Worm (Caenorhabditis elegans) whole organism, L4 larva: Measurements from ENCODE around the gene C07A4.3.

Experiments used
- F10B5.3 ChIP-seq: sonication (generic microtip); optimal IDR thresholded peaks from 2 replicates; lab custom pipeline; 2016; ENCODE audit warnings: mild to moderate bottlenecking, missing genetic modification characterization, missing compliant biosample characterization
- F26F4.8 ChIP-seq: fragments of 200-800 bp; sonication (Bioruptor generic); conservative IDR thresholded peaks from 2 replicates; pipeline ENCODE4 v1.3.6; 2022; ENCODE audit warnings: missing genetic modification characterization, missing compliant biosample characterization
- F49E8.2 ChIP-seq: sonication (generic microtip); optimal IDR thresholded peaks from 2 replicates; lab custom pipeline; 2016; ENCODE audit warnings: missing compliant biosample characterization, mild to moderate bottlenecking, missing genetic modification characterization, borderline replicate concordance
- R02D3.7 ChIP-seq: fragments of 150-350 bp; sonication (generic microtip); optimal IDR thresholded peaks from 3 replicates; lab custom pipeline; 2014; ENCODE audit warnings: missing biosample characterization, missing genetic modification characterization
- Y48G9A.11 ChIP-seq: fragments of 200-800 bp; sonication (Bioruptor generic); IDR thresholded peaks from 2 replicates; pipeline ENCODE4 v1.3.6; 2022; ENCODE audit warnings: missing genetic modification reagents, missing genetic modification characterization, missing compliant biosample characterization
- Y75B8A.6 ChIP-seq: fragments of 200-800 bp; sonication (Bioruptor generic); IDR thresholded peaks from 2 replicates; pipeline ENCODE4 v1.3.6; 2022; ENCODE audit warnings: missing genetic modification reagents, missing genetic modification characterization, missing compliant biosample characterization
- ZK546.5 ChIP-seq, 2 experiments: sonication (generic microtip); optimal IDR thresholded peaks; 2 replicates each; lab custom pipeline; 2017; ENCODE audit warnings: missing biosample characterization in 2 of 2, missing genetic modification characterization in 2 of 2
- aha-1 ChIP-seq: fragments of 150-350 bp; peaks from one replicate; lab custom pipeline; 2014; ENCODE audit warnings: missing biosample characterization, missing genetic modification characterization
- aly-2 ChIP-seq: sonication (generic microtip); optimal IDR thresholded peaks from 2 replicates; lab custom pipeline; 2018; ENCODE audit warnings: missing biosample characterization, missing genetic modification characterization
- ama-1 ChIP-seq: fragments of 150-350 bp; optimal IDR thresholded peaks from 2 replicates; lab custom pipeline; 2014; ENCODE audit warnings: inconsistent platforms, mixed read lengths
- attf-4 ChIP-seq: sonication (generic microtip); optimal IDR thresholded peaks from 3 replicates; lab custom pipeline; 2017; ENCODE audit warnings: missing biosample characterization, missing genetic modification characterization
- ceh-20 ChIP-seq: fragments of 200-800 bp; sonication (Bioruptor generic); IDR thresholded peaks from 2 replicates; pipeline ENCODE4 v1.3.6; 2022; ENCODE audit warnings: missing genetic modification reagents, missing genetic modification characterization, missing compliant biosample characterization
- ceh-28 ChIP-seq: fragments of 150-350 bp; optimal IDR thresholded peaks from 2 replicates; lab custom pipeline; 2014; ENCODE audit warnings: missing biosample characterization, missing genetic modification reagents, missing genetic modification characterization
- ceh-32 ChIP-seq: sonication (generic microtip); optimal IDR thresholded peaks from 2 replicates; lab custom pipeline; 2016; ENCODE audit warnings: mild to moderate bottlenecking, missing genetic modification characterization, missing compliant biosample characterization; ENCODE audit not compliant: poor library complexity
- ceh-44 ChIP-seq: fragments of 200-800 bp; sonication (Bioruptor generic); IDR thresholded peaks from 2 replicates; pipeline ENCODE4 v1.3.6; 2022; ENCODE audit warnings: missing genetic modification reagents, missing genetic modification characterization, missing compliant biosample characterization
- ceh-82 ChIP-seq: sonication (generic microtip); optimal IDR thresholded peaks from 2 replicates; lab custom pipeline; 2017; ENCODE audit warnings: missing biosample characterization, missing genetic modification characterization
- cey-2 ChIP-seq: sonication (generic microtip); optimal IDR thresholded peaks from 3 replicates; lab custom pipeline; 2017; ENCODE audit warnings: missing genetic modification characterization, mild to moderate bottlenecking, missing compliant biosample characterization, antibody characterized with exemption, borderline replicate concordance; ENCODE audit not compliant: insufficient read depth
- daf-12 ChIP-seq: fragments of 150-350 bp; optimal IDR thresholded peaks from 2 replicates; lab custom pipeline; 2014; ENCODE audit warnings: missing biosample characterization, missing genetic modification reagents, missing genetic modification characterization
- dmd-6 ChIP-seq: fragments of 200-800 bp; sonication (Bioruptor generic); IDR thresholded peaks from 2 replicates; pipeline ENCODE4 v1.3.6; 2022; ENCODE audit warnings: missing genetic modification reagents, missing genetic modification characterization, missing compliant biosample characterization
- dmd-8 ChIP-seq: fragments of 200-800 bp; sonication (Bioruptor generic); IDR thresholded peaks from 2 replicates; pipeline ENCODE4 v1.3.6; 2022; ENCODE audit warnings: missing genetic modification characterization, missing compliant biosample characterization
- dmd-9 ChIP-seq: fragments of 200-800 bp; sonication (Bioruptor generic); IDR thresholded peaks from 2 replicates; pipeline ENCODE4 v1.3.6; 2022; ENCODE audit warnings: missing genetic modification reagents, missing genetic modification characterization, missing compliant biosample characterization
- dve-1 ChIP-seq: sonication (generic microtip); optimal IDR thresholded peaks from 2 replicates; lab custom pipeline; 2017; ENCODE audit warnings: antibody characterized with exemption, mild to moderate bottlenecking, missing genetic modification characterization, missing compliant biosample characterization; ENCODE audit not compliant: insufficient read depth
- egl-43 ChIP-seq: fragments of 200-800 bp; sonication (Bioruptor generic); IDR thresholded peaks from 2 replicates; pipeline ENCODE4 v1.3.6; 2022; ENCODE audit warnings: missing genetic modification reagents, missing genetic modification characterization, missing compliant biosample characterization
- gei-8 ChIP-seq: fragments of 200-800 bp; sonication (Bioruptor generic); optimal IDR thresholded peaks from 2 replicates; lab custom pipeline; 2018; ENCODE audit warnings: mild to moderate bottlenecking, missing genetic modification characterization, missing compliant biosample characterization
- hlh-11 ChIP-seq: fragments of 200-800 bp; sonication (Bioruptor generic); optimal IDR thresholded peaks from 2 replicates; lab custom pipeline; 2018; ENCODE audit warnings: mild to moderate bottlenecking, missing genetic modification characterization, missing compliant biosample characterization
- hmg-1.1 ChIP-seq: fragments of 200-800 bp; sonication (Bioruptor generic); IDR thresholded peaks from 2 replicates; pipeline ENCODE4 v1.3.6; 2022; ENCODE audit warnings: missing genetic modification reagents, missing genetic modification characterization, missing compliant biosample characterization
- lin-15B ChIP-seq: fragments of 150-350 bp; sonication (generic microtip); optimal IDR thresholded peaks from 3 replicates; lab custom pipeline; 2014; ENCODE audit warnings: missing biosample characterization, missing genetic modification characterization
- lir-3 ChIP-seq: sonication (generic microtip); optimal IDR thresholded peaks from 2 replicates; lab custom pipeline; 2016; ENCODE audit warnings: mild to moderate bottlenecking, missing genetic modification characterization, missing compliant biosample characterization
- lsy-2 ChIP-seq, 2 experiments: fragments of 150-350 bp in 1 of 2; sonication (generic microtip) in 1 of 2; optimal IDR thresholded peaks; 2 replicates each; lab custom pipeline; 2014 to 2017; ENCODE audit warnings: missing biosample characterization in 2 of 2, missing genetic modification characterization in 2 of 2
- madf-9 ChIP-seq: fragments of 200-800 bp; sonication (Bioruptor generic); conservative IDR thresholded peaks from 2 replicates; pipeline ENCODE4 v1.3.6; 2022; ENCODE audit warnings: missing genetic modification reagents, missing genetic modification characterization, missing compliant biosample characterization
- mep-1 ChIP-seq: fragments of 150-350 bp; sonication (generic microtip); optimal IDR thresholded peaks from 3 replicates; lab custom pipeline; 2014; ENCODE audit warnings: missing biosample characterization, missing genetic modification characterization
- mxl-2 ChIP-seq: fragments of 200-800 bp; sonication (Bioruptor generic); conservative IDR thresholded peaks from 2 replicates; pipeline ENCODE4 v1.3.6; 2022; ENCODE audit warnings: missing genetic modification reagents, missing genetic modification characterization, missing compliant biosample characterization
- nhr-111 ChIP-seq: fragments of 200-800 bp; sonication (Bioruptor generic); optimal IDR thresholded peaks from 2 replicates; lab custom pipeline; 2018; ENCODE audit warnings: mild to moderate bottlenecking, missing genetic modification characterization, missing compliant biosample characterization
- nhr-237 ChIP-seq: sonication (generic microtip); optimal IDR thresholded peaks from 2 replicates; lab custom pipeline; 2017; ENCODE audit warnings: missing biosample characterization, missing genetic modification characterization
- nhr-25 ChIP-seq: sonication (generic microtip); optimal IDR thresholded peaks from 2 replicates; lab custom pipeline; 2017; ENCODE audit warnings: missing genetic modification characterization, mild to moderate bottlenecking, missing compliant biosample characterization, antibody characterized with exemption, moderate library complexity, borderline replicate concordance; ENCODE audit not compliant: insufficient read depth
- nhr-28 ChIP-seq: fragments of 150-350 bp; optimal IDR thresholded peaks from 2 replicates; lab custom pipeline; 2014; ENCODE audit warnings: missing biosample characterization, missing genetic modification characterization
- nhr-41 ChIP-seq: fragments of 200-800 bp; sonication (Bioruptor generic); IDR thresholded peaks from 2 replicates; pipeline ENCODE4 v1.3.6; 2022; ENCODE audit warnings: missing genetic modification reagents, missing genetic modification characterization, missing compliant biosample characterization
- nhr-48 ChIP-seq: sonication (generic microtip); optimal IDR thresholded peaks from 2 replicates; lab custom pipeline; 2016; ENCODE audit warnings: mild to moderate bottlenecking, missing genetic modification characterization, missing compliant biosample characterization
- nhr-6 ChIP-seq: fragments of 150-350 bp; optimal IDR thresholded peaks from 2 replicates; lab custom pipeline; 2014; ENCODE audit warnings: missing biosample characterization, missing genetic modification characterization
- pha-4 ChIP-seq, 2 experiments: fragments of 150-350 bp in 1 of 2; fragments of 200-800 bp in 1 of 2; sonication (Bioruptor generic) in 1 of 2; IDR thresholded peaks in 1 of 2; optimal IDR thresholded peaks in 1 of 2; 2 replicates each; pipeline versions ENCODE4 v1.3.6 to Lab custom; 2014 to 2022; ENCODE audit warnings: missing genetic modification characterization in 2 of 2, missing genetic modification reagents in 2 of 2, missing biosample characterization in 1 of 2, missing compliant biosample characterization in 1 of 2
- rbr-2 ChIP-seq: sonication (generic microtip); optimal IDR thresholded peaks from 2 replicates; lab custom pipeline; 2016; ENCODE audit warnings: missing genotype, missing genetic modification characterization, missing compliant biosample characterization
- saeg-2 ChIP-seq: fragments of 200-800 bp; sonication (Bioruptor generic); IDR thresholded peaks from 2 replicates; pipeline ENCODE4 v1.3.6; 2022; ENCODE audit warnings: missing genetic modification reagents, missing genetic modification characterization, missing compliant biosample characterization
- sdz-12 ChIP-seq: fragments of 200-800 bp; sonication (Bioruptor generic); optimal IDR thresholded peaks from 2 replicates; lab custom pipeline; 2018; ENCODE audit warnings: mild to moderate bottlenecking, missing genetic modification characterization, missing compliant biosample characterization
- set-16 ChIP-seq: fragments of 200-800 bp; sonication (Bioruptor generic); IDR thresholded peaks from 2 replicates; pipeline ENCODE4 v1.3.6; 2022; ENCODE audit warnings: missing genetic modification reagents, missing genetic modification characterization, missing compliant biosample characterization
- skn-1 ChIP-seq: fragments of 150-350 bp; optimal IDR thresholded peaks from 2 replicates; lab custom pipeline; 2014; ENCODE audit warnings: missing biosample characterization, missing genetic modification characterization
- spr-1 ChIP-seq: sonication (generic microtip); optimal IDR thresholded peaks from 2 replicates; lab custom pipeline; 2016; ENCODE audit warnings: mild to moderate bottlenecking, missing genetic modification characterization, missing compliant biosample characterization
- spr-3 ChIP-seq: fragments of 200-800 bp; sonication (Bioruptor generic); optimal IDR thresholded peaks from 2 replicates; lab custom pipeline; 2018; ENCODE audit warnings: mild to moderate bottlenecking, missing genetic modification characterization, missing compliant biosample characterization
- zag-1 ChIP-seq: fragments of 150-350 bp; optimal IDR thresholded peaks from 2 replicates; lab custom pipeline; 2014; ENCODE audit warnings: missing biosample characterization, missing genetic modification characterization
- zfp-3 ChIP-seq: fragments of 200-800 bp; sonication (Bioruptor generic); conservative IDR thresholded peaks from 2 replicates; pipeline ENCODE4 v1.3.6; 2022; ENCODE audit warnings: missing genetic modification reagents, missing genetic modification characterization, missing compliant biosample characterization
- zip-11 ChIP-seq: fragments of 200-800 bp; sonication (Bioruptor generic); IDR thresholded peaks from 2 replicates; pipeline ENCODE4 v1.3.6; 2022; ENCODE audit warnings: missing genetic modification characterization, missing compliant biosample characterization
- zip-2 ChIP-seq: fragments of 150-350 bp; optimal IDR thresholded peaks from 2 replicates; lab custom pipeline; 2014; ENCODE audit warnings: missing biosample characterization, missing genetic modification characterization

Gene C07A4.3

ce11 chrX:10146592-10146991 is 28.2 kb upstream of the C07A4.3 start, which contains the start of gene unc-115 (continued):
- TF ChIP-seq nhr-28 (tag; lab: Kevin White, UChicago) (peak; percentile 56), daf-12 (tag; lab: Kevin White, UChicago) (no peak), F10B5.3 (tag; lab: Kevin White, UChicago) (peak; percentile 35), dve-1 (tag; lab: Kevin White, UChicago) (peak; percentile 73), zip-2 (no peak), zag-1 (no peak), pha-4 (GFP tag; IDR thresholded peaks at IDR 0.05; lab: Robert Waterston, UW) (peak; percentile 78), pha-4 (tag; optimal IDR thresholded peaks at IDR 0.05; lab: Kevin White, UChicago) (no peak), Y75B8A.6 (GFP tag; lab: Robert Waterston, UW) (no peak), gei-8 (GFP tag; lab: Kevin White, UChicago) (peak; percentile 27), lsy-2 (tag; optimal IDR thresholded peaks at IDR 0.05; lab: Kevin White, UChicago) (peak; percentile 60 to 63), R02D3.7 (tag; lab: Kevin White, UChicago) (no peak), hlh-11 (tag; lab: Kevin White, UChicago) (peak; percentile 92), zip-11 (GFP tag; lab: Robert Waterston, UW) (no peak), ceh-32 (tag; lab: Kevin White, UChicago) (peak; percentile 61), sdz-12 (GFP tag; lab: Kevin White, UChicago) (no peak), ceh-28 (tag; lab: Kevin White, UChicago) (peak; percentile 78), ceh-20 (GFP tag; lab: Robert Waterston, UW) (peak; percentile 76), nhr-6 (tag; lab: Kevin White, UChicago) (peak; percentile 63), saeg-2 (GFP tag; lab: Robert Waterston, UW) (no peak), ceh-82 (tag; lab: Kevin White, UChicago) (no peak), F26F4.8 (GFP tag; lab: Robert Waterston, UW) (no peak), egl-43 (GFP tag; lab: Robert Waterston, UW) (peak; percentile 93), skn-1 (no peak), mep-1 (tag; lab: Kevin White, UChicago) (peak; percentile 87), hmg-1.1 (GFP tag; lab: Robert Waterston, UW) (peak; percentile 94), nhr-111 (GFP tag; lab: Kevin White, UChicago) (no peak), lir-3 (tag; lab: Kevin White, UChicago) (peak; percentile 24), aly-2 (tag; lab: Kevin White, UChicago) (no peak), madf-9 (GFP tag; lab: Robert Waterston, UW) (peak; percentile 75), ZK546.5 (tag; optimal IDR thresholded peaks at IDR 0.05; lab: Kevin White, UChicago) (no peak), Y48G9A.11 (GFP tag; lab: Robert Waterston, UW) (no peak), nhr-41 (GFP tag; lab: Robert Waterston, UW) (no peak), nhr-48 (tag; lab: Kevin White, UChicago) (peak; percentile 57), spr-3 (GFP tag; lab: Kevin White, UChicago) (no peak), nhr-237 (tag; lab: Kevin White, UChicago) (no peak), lin-15B (tag; lab: Kevin White, UChicago) (no peak), set-16 (GFP tag; lab: Robert Waterston, UW) (peak; percentile 96), attf-4 (no peak), dmd-8 (peak; percentile 77; the same call in 1 of the 2 replicates), ceh-44 (GFP tag; lab: Robert Waterston, UW) (no peak), cey-2 (tag; lab: Kevin White, UChicago) (no peak), spr-1 (peak; percentile 52), aha-1 (tag; lab: Kevin White, UChicago) (peak; percentile 96), mxl-2 (no peak), ama-1 (no peak), F49E8.2 (tag; lab: Kevin White, UChicago) (no peak), dmd-6 (peak; percentile 48), zfp-3 (0 out of 2 replicates have a peak, but pooled peaks have one; percentile 9), dmd-9 (GFP tag; lab: Robert Waterston, UW) (no peak), nhr-25 (tag; lab: Kevin White, UChicago) (peak; percentile 44), rbr-2 (tag; lab: Kevin White, UChicago) (peak; percentile 91)
